Fruit fly (Drosophila melanogaster) whole organism, embryonic: ENCODE data around the gene Snm1.
A peak's percentile ranks its signal among the peaks of the same experiment; 100 is the strongest.

Experiments used
- Atf3 ChIP-seq: fragments of 200-800 bp; sonication (Bioruptor generic); optimal IDR thresholded peaks from 3 replicates; lab custom pipeline; 2016; ENCODE audit warnings: missing biosample characterization, missing genetic modification characterization
- Atf6 ChIP-seq: fragments of 200-800 bp; sonication (Bioruptor generic); IDR thresholded peaks from 2 replicates; pipeline ENCODE4 v1.3.6; 2022; ENCODE audit warnings: missing biosample characterization, missing genetic modification characterization
- Blimp-1 ChIP-seq: fragments of 200-800 bp; sonication (Bioruptor generic); optimal IDR thresholded peaks from 3 replicates; lab custom pipeline; 2018; ENCODE audit warnings: missing biosample characterization, missing genetic modification characterization, mild to moderate bottlenecking, moderate library complexity, missing genetic modification reagents
- CG10366 ChIP-seq: fragments of 200-800 bp; sonication (Bioruptor generic); IDR thresholded peaks from 2 replicates; pipeline ENCODE4 v1.3.6; 2022; ENCODE audit warnings: missing biosample characterization, missing genetic modification characterization
- CG10654 ChIP-seq: fragments of 200-800 bp; sonication (Bioruptor generic); optimal IDR thresholded peaks from 2 replicates; lab custom pipeline; 2016; ENCODE audit warnings: missing biosample characterization, missing genetic modification characterization
- CG11456 ChIP-seq: fragments of 200-800 bp; sonication (Bioruptor generic); IDR thresholded peaks from 3 replicates; pipeline ENCODE4 v1.3.6; 2022; ENCODE audit warnings: missing biosample characterization, missing genetic modification characterization
- CG12942 ChIP-seq: fragments of 200-800 bp; sonication (Bioruptor generic); optimal IDR thresholded peaks from 3 replicates; lab custom pipeline; 2016; ENCODE audit warnings: missing biosample characterization, missing genetic modification characterization
- CG13296 ChIP-seq: fragments of 200-800 bp; sonication (Bioruptor generic); optimal IDR thresholded peaks from 3 replicates; lab custom pipeline; 2018; ENCODE audit warnings: missing biosample characterization, mild to moderate bottlenecking, missing genetic modification characterization
- CG14050 ChIP-seq: fragments of 200-800 bp; sonication (Bioruptor generic); IDR thresholded peaks from 3 replicates; pipeline ENCODE4 v1.3.6; 2022; ENCODE audit warnings: missing biosample characterization, missing genetic modification characterization
- CG15073 ChIP-seq: fragments of 200-800 bp; sonication (Bioruptor generic); optimal IDR thresholded peaks from 2 replicates; lab custom pipeline; 2016; ENCODE audit warnings: missing biosample characterization, missing genetic modification characterization
- CG1529 ChIP-seq: fragments of 200-800 bp; sonication (Bioruptor generic); optimal IDR thresholded peaks from 3 replicates; lab custom pipeline; 2018; ENCODE audit warnings: missing biosample characterization, missing genetic modification characterization
- CG15479 ChIP-seq: fragments of 200-800 bp; sonication (Bioruptor generic); optimal IDR thresholded peaks from 3 replicates; lab custom pipeline; 2019; ENCODE audit warnings: missing biosample characterization, mild to moderate bottlenecking, missing genetic modification characterization, moderate library complexity
- CG2129 ChIP-seq: fragments of 200-800 bp; sonication (Bioruptor generic); IDR thresholded peaks from 2 replicates; pipeline ENCODE4 v1.3.6; 2022; ENCODE audit warnings: missing biosample characterization, missing genetic modification characterization; ENCODE audit not compliant: partially characterized antibody
- CG3163 ChIP-seq: fragments of 200-800 bp; sonication (Bioruptor generic); optimal IDR thresholded peaks from 3 replicates; lab custom pipeline; 2016; ENCODE audit warnings: missing biosample characterization, missing genetic modification characterization
- CG32532 ChIP-seq: fragments of 200-800 bp; sonication (Bioruptor generic); IDR thresholded peaks from 2 replicates; pipeline ENCODE4 v1.3.6; 2022; ENCODE audit warnings: missing biosample characterization, missing genetic modification characterization
- CG33213 ChIP-seq: fragments of 200-800 bp; sonication (Bioruptor generic); optimal IDR thresholded peaks from 3 replicates; lab custom pipeline; 2016; ENCODE audit warnings: missing biosample characterization, missing genetic modification characterization
- CG42726 ChIP-seq: fragments of 200-800 bp; sonication (Bioruptor generic); IDR thresholded peaks from 2 replicates; pipeline ENCODE4 v1.3.6; 2022; ENCODE audit warnings: missing biosample characterization, missing genetic modification characterization; ENCODE audit not compliant: partially characterized antibody
- CG43689 ChIP-seq: fragments of 200-800 bp; sonication (Bioruptor generic); IDR thresholded peaks from 2 replicates; pipeline ENCODE4 v1.3.6; 2022; ENCODE audit warnings: missing biosample characterization, missing genetic modification characterization
- CG4404 ChIP-seq: fragments of 200-800 bp; sonication (Bioruptor generic); IDR thresholded peaks from 2 replicates; pipeline ENCODE4 v1.3.6; 2022; ENCODE audit warnings: missing biosample characterization, missing genetic modification characterization
- CG6272 ChIP-seq: fragments of 200-800 bp; sonication (Bioruptor generic); IDR thresholded peaks from 2 replicates; pipeline ENCODE4 v1.3.6; 2022; ENCODE audit warnings: missing biosample characterization, missing genetic modification characterization
- CG6765 ChIP-seq: fragments of 200-800 bp; sonication (Bioruptor generic); optimal IDR thresholded peaks from 3 replicates; lab custom pipeline; 2017; ENCODE audit warnings: missing biosample characterization, mild to moderate bottlenecking, missing genetic modification characterization
- CG6813 ChIP-seq: fragments of 200-800 bp; sonication (Bioruptor generic); optimal IDR thresholded peaks from 2 replicates; lab custom pipeline; 2017; ENCODE audit warnings: missing biosample characterization, missing genetic modification characterization, mild to moderate bottlenecking, moderate library complexity, missing genetic modification reagents
- CG8281 ChIP-seq: fragments of 200-800 bp; sonication (Bioruptor generic); optimal IDR thresholded peaks from 2 replicates; lab custom pipeline; 2018; ENCODE audit warnings: missing biosample characterization, mild to moderate bottlenecking, missing genetic modification characterization, moderate library complexity
- CG9437 ChIP-seq: fragments of 200-800 bp; sonication (Bioruptor generic); optimal IDR thresholded peaks from 2 replicates; lab custom pipeline; 2018; ENCODE audit warnings: missing biosample characterization, mild to moderate bottlenecking, missing genetic modification characterization
- CG9797 ChIP-seq: fragments of 200-800 bp; sonication (Bioruptor generic); optimal IDR thresholded peaks from 3 replicates; lab custom pipeline; 2018; ENCODE audit warnings: missing biosample characterization, mild to moderate bottlenecking, missing genetic modification characterization
- CG9817 ChIP-seq: fragments of 200-800 bp; sonication (Bioruptor generic); optimal IDR thresholded peaks from 2 replicates; lab custom pipeline; 2018; ENCODE audit warnings: missing biosample characterization, mild to moderate bottlenecking, missing genetic modification characterization, moderate library complexity
- Camta ChIP-seq: fragments of 200-800 bp; sonication (Bioruptor generic); optimal IDR thresholded peaks from 2 replicates; lab custom pipeline; 2016; ENCODE audit warnings: missing biosample characterization, missing genetic modification characterization
- CrebB ChIP-seq: fragments of 200-800 bp; sonication (Bioruptor generic); optimal IDR thresholded peaks from 3 replicates; lab custom pipeline; 2018; ENCODE audit warnings: missing biosample characterization, mild to moderate bottlenecking, missing genetic modification characterization
- Dad ChIP-seq: fragments of 200-800 bp; sonication (Bioruptor generic); optimal IDR thresholded peaks from 3 replicates; lab custom pipeline; 2016; ENCODE audit warnings: missing biosample characterization, missing genetic modification characterization
- Dek ChIP-seq: fragments of 200-800 bp; sonication (Bioruptor generic); optimal IDR thresholded peaks from 3 replicates; lab custom pipeline; 2019; ENCODE audit warnings: missing biosample characterization, mild to moderate bottlenecking, missing genetic modification characterization, moderate library complexity
- E2f1 ChIP-seq: fragments of 200-800 bp; sonication (Bioruptor generic); IDR thresholded peaks from 2 replicates; pipeline ENCODE4 v1.3.6; 2022; ENCODE audit warnings: missing biosample characterization, missing genetic modification characterization
- Hr3 ChIP-seq: fragments of 200-800 bp; sonication (Bioruptor generic); optimal IDR thresholded peaks from 3 replicates; lab custom pipeline; 2016; ENCODE audit warnings: missing biosample characterization, missing genetic modification characterization
- Lhr ChIP-seq: fragments of 200-800 bp; sonication (Bioruptor generic); optimal IDR thresholded peaks from 3 replicates; lab custom pipeline; 2017; ENCODE audit warnings: mild to moderate bottlenecking, missing biosample characterization, missing genetic modification reagents, missing genetic modification characterization
- Ptx1 ChIP-seq: fragments of 200-800 bp; sonication (Bioruptor generic); IDR thresholded peaks from 2 replicates; pipeline ENCODE4 v1.3.6; 2022; ENCODE audit warnings: missing biosample characterization, missing genetic modification characterization
- Sry-δ ChIP-seq: fragments of 200-800 bp; sonication (Bioruptor generic); optimal IDR thresholded peaks from 2 replicates; lab custom pipeline; 2016; ENCODE audit warnings: missing biosample characterization, missing genetic modification characterization
- da ChIP-seq: fragments of 200-800 bp; sonication (Bioruptor generic); optimal IDR thresholded peaks from 2 replicates; lab custom pipeline; 2016; ENCODE audit warnings: missing biosample characterization, missing genetic modification characterization
- dmrt99B ChIP-seq: fragments of 200-800 bp; sonication (Bioruptor generic); optimal IDR thresholded peaks from 2 replicates; lab custom pipeline; 2018; ENCODE audit warnings: missing biosample characterization, mild to moderate bottlenecking, missing genetic modification characterization, moderate library complexity
- dpn ChIP-seq, 2 experiments: fragments of 200-800 bp; sonication (Bioruptor generic); optimal IDR thresholded peaks; 3 replicates each; lab custom pipeline; 2016; ENCODE audit warnings: missing biosample characterization in 2 of 2, missing genetic modification characterization in 2 of 2
- exex ChIP-seq: fragments of 200-800 bp; sonication (Bioruptor generic); optimal IDR thresholded peaks from 4 replicates; lab custom pipeline; 2018; ENCODE audit warnings: missing biosample characterization, mild to moderate bottlenecking, missing genetic modification characterization, moderate library complexity
- fru ChIP-seq: fragments of >200 bp; optimal IDR thresholded peaks from 2 replicates; lab custom pipeline; 2017
- gem ChIP-seq: fragments of 200-800 bp; sonication (Bioruptor generic); optimal IDR thresholded peaks from 2 replicates; lab custom pipeline; 2019; ENCODE audit warnings: missing biosample characterization, mild to moderate bottlenecking, missing genetic modification characterization, moderate library complexity
- hkb ChIP-seq, 2 experiments: fragments of 200-800 bp in 1 of 2; fragments of >200 bp in 1 of 2; sonication (Bioruptor generic) in 1 of 2; IDR thresholded peaks in 1 of 2; optimal IDR thresholded peaks in 1 of 2; 2 replicates each; pipeline versions ENCODE4 v1.3.6 to Lab custom; 2017 to 2022; ENCODE audit warnings: missing biosample characterization in 1 of 2, missing genetic modification characterization in 1 of 2
- luna ChIP-seq: fragments of 200-800 bp; sonication (Bioruptor generic); optimal IDR thresholded peaks from 2 replicates; lab custom pipeline; 2016; ENCODE audit warnings: missing biosample characterization, missing genetic modification characterization
- p53 ChIP-seq: fragments of 200-800 bp; sonication (Bioruptor generic); optimal IDR thresholded peaks from 2 replicates; lab custom pipeline; 2016; ENCODE audit warnings: missing biosample characterization, missing genetic modification characterization
- scrt ChIP-seq: fragments of 200-800 bp; sonication (Bioruptor generic); optimal IDR thresholded peaks from 2 replicates; lab custom pipeline; 2018; ENCODE audit warnings: missing biosample characterization, mild to moderate bottlenecking, missing genetic modification characterization, moderate library complexity
- sim ChIP-seq: fragments of 200-800 bp; sonication (Bioruptor generic); IDR thresholded peaks from 2 replicates; pipeline ENCODE4 v1.3.6; 2022; ENCODE audit warnings: missing biosample characterization, missing genetic modification characterization
- stwl ChIP-seq: fragments of 200-800 bp; sonication (Bioruptor generic); optimal IDR thresholded peaks from 3 replicates; lab custom pipeline; 2018; ENCODE audit warnings: missing biosample characterization, mild to moderate bottlenecking, missing genetic modification characterization, moderate library complexity
- tin ChIP-seq: fragments of 200-800 bp; sonication (Bioruptor generic); optimal IDR thresholded peaks from 3 replicates; lab custom pipeline; 2016; ENCODE audit warnings: missing biosample characterization, missing genetic modification characterization
- toy ChIP-seq: fragments of 200-800 bp; sonication (Bioruptor generic); IDR thresholded peaks from 2 replicates; pipeline ENCODE4 v1.3.6; 2022; ENCODE audit warnings: missing biosample characterization, missing genetic modification characterization
- trh ChIP-seq: fragments of 200-800 bp; sonication (Bioruptor generic); optimal IDR thresholded peaks from 2 replicates; lab custom pipeline; 2016; ENCODE audit warnings: missing biosample characterization, missing genetic modification characterization
- zen ChIP-seq: fragments of 200-800 bp; sonication (Bioruptor generic); optimal IDR thresholded peaks from 3 replicates; lab custom pipeline; 2018; ENCODE audit warnings: missing biosample characterization, mild to moderate bottlenecking, missing genetic modification characterization, moderate library complexity

Snm1 gene

DNA sequence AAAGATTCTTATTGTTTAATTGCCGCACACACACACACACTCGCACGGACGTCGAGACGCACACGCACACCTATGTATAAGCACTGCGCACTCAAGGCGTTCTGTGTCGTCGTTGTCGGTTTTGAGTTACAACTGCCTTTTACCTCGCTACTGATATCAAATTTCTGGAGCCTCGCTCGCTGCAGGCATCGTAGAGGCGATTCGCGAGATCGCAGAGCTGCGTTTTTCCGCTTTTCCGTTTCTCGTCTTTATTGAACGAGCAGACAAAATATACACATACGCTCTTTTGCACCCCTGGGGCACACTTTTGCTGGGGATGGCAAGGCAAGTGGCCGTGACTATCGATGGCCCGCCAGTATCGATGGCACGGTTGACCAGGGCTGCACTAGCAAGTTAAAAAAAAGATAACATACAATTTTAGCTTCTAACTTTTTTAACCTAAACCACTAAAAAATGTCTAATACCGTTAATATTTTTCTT, 7.4 kb upstream of the Snm1 start, which contains the start of gene CG2519 (continued):
- TF ChIP-seq gem (tag; lab: Kevin White, UChicago) (no peak), trh (peak; percentile 41), Dek (tag; lab: Kevin White, UChicago) (no peak), CG15479 (GFP tag; lab: Kevin White, UChicago) (peak; percentile 35), CrebB (tag; lab: Kevin White, UChicago) (peak; percentile 59), scrt (GFP tag; lab: Kevin White, UChicago) (no peak), CG6765 (no peak), CG10654 (GFP tag; lab: Kevin White, UChicago) (peak; percentile 22), Camta (no peak), p53 (peak; percentile 11), luna (peak; percentile 43), CG3163 (GFP tag; lab: Kevin White, UChicago) (peak; percentile 41), CG9437 (GFP tag; lab: Kevin White, UChicago) (no peak), da (GFP tag; lab: Kevin White, UChicago) (peak; percentile 53), CG10366 (GFP tag; lab: Robert Waterston, UW) (peak; percentile 70), hkb (optimal IDR thresholded peaks at IDR 0.05; lab: Kevin White, UChicago) (no peak), hkb (GFP tag; IDR thresholded peaks at IDR 0.05; lab: Robert Waterston, UW) (no peak), CG43689 (GFP tag; lab: Robert Waterston, UW) (no peak), tin (GFP tag; lab: Kevin White, UChicago) (peak; percentile 61), CG15073 (no peak), Ptx1 (GFP tag; lab: Robert Waterston, UW) (peak; percentile 52; the same call in 1 of the 2 replicates), CG33213 (peak; percentile 52), CG11456 (GFP tag; lab: Robert Waterston, UW) (peak; percentile 85), Blimp-1 (no peak), sim (GFP tag; lab: Robert Waterston, UW) (no peak; the same call in 1 of the 2 replicates), CG14050 (GFP tag; lab: Robert Waterston, UW) (peak; percentile 14; the same call in 1 of the 3 replicates), CG4404 (GFP tag; lab: Robert Waterston, UW) (no peak), CG13296 (GFP tag; lab: Kevin White, UChicago) (no peak), stwl (tag; lab: Kevin White, UChicago) (no peak), dpn (GFP tag; optimal IDR thresholded peaks at IDR 0.05; lab: Kevin White, UChicago) (peak; percentile 55 to 67), zen (tag; lab: Kevin White, UChicago) (no peak), CG1529 (GFP tag; lab: Kevin White, UChicago) (no peak), CG6813 (no peak), CG12942 (GFP tag; lab: Kevin White, UChicago) (peak; percentile 42), CG6272 (peak; percentile 36; the same call in 1 of the 2 replicates), toy (GFP tag; lab: Robert Waterston, UW) (no peak), CG32532 (GFP tag; lab: Robert Waterston, UW) (peak; percentile 81), Sry-δ (GFP tag; lab: Kevin White, UChicago) (peak; percentile 97), CG42726 (peak; percentile 94), dmrt99B (tag; lab: Kevin White, UChicago) (no peak), CG9797 (peak; percentile 37), exex (tag; lab: Kevin White, UChicago) (no peak), E2f1 (GFP tag; lab: Robert Waterston, UW) (peak; percentile 42; the same call in 1 of the 2 replicates), CG9817 (tag; lab: Kevin White, UChicago) (peak; percentile 47), Atf3 (GFP tag; lab: Kevin White, UChicago) (peak; percentile 41), CG8281 (tag; lab: Kevin White, UChicago) (peak; percentile 8), Lhr (GFP tag; lab: Kevin White, UChicago) (no peak), CG2129 (peak; percentile 82), Hr3 (GFP tag; lab: Kevin White, UChicago) (peak; percentile 13), Atf6 (GFP tag; lab: Robert Waterston, UW) (peak; percentile 49; the same call in 1 of the 2 replicates), Dad (GFP tag; lab: Kevin White, UChicago) (peak; percentile 36), fru (lab: Kevin White, UChicago) (no peak)
